Worm (Caenorhabditis elegans) whole organism, mixed stage, embryonic: ENCODE results near the gene F19B2.6.

Experiments
- M03D4.4 ChIP-seq: sonication (generic microtip); optimal IDR thresholded peaks from 2 replicates; lab custom pipeline; 2017; ENCODE audit warnings: mild to moderate bottlenecking, missing genetic modification characterization, missing compliant biosample characterization
- blmp-1 ChIP-seq: fragments of 150-350 bp; optimal IDR thresholded peaks from 2 replicates; lab custom pipeline; 2014; ENCODE audit warnings: missing biosample characterization, missing genetic modification characterization
- ceh-39 ChIP-seq: fragments of 150-350 bp; optimal IDR thresholded peaks from 2 replicates; lab custom pipeline; 2014; ENCODE audit warnings: missing biosample characterization, missing genetic modification characterization
- ceh-43 ChIP-seq: fragments of 200-800 bp; sonication (Bioruptor generic); optimal IDR thresholded peaks from 2 replicates; lab custom pipeline; 2018; ENCODE audit warnings: mild to moderate bottlenecking, missing genetic modification characterization, moderate library complexity, missing compliant biosample characterization
- ceh-83 ChIP-seq: fragments of 200-800 bp; sonication (Bioruptor generic); optimal IDR thresholded peaks from 2 replicates; lab custom pipeline; 2018; ENCODE audit warnings: mild to moderate bottlenecking, missing genetic modification characterization, missing compliant biosample characterization
- ces-1 ChIP-seq: fragments of 150-350 bp; optimal IDR thresholded peaks from 2 replicates; lab custom pipeline; 2014; ENCODE audit warnings: missing biosample characterization, missing genetic modification reagents, missing genetic modification characterization
- cnd-1 ChIP-seq: fragments of 200-800 bp; sonication (Bioruptor generic); optimal IDR thresholded peaks from 2 replicates; lab custom pipeline; 2018; ENCODE audit warnings: mild to moderate bottlenecking, missing genetic modification characterization, missing compliant biosample characterization
- drap-1 ChIP-seq: fragments of 200-800 bp; sonication (Bioruptor generic); optimal IDR thresholded peaks from 3 replicates; lab custom pipeline; 2018; ENCODE audit warnings: mild to moderate bottlenecking, missing genetic modification characterization, missing compliant biosample characterization
- elt-1 ChIP-seq: sonication (generic microtip); optimal IDR thresholded peaks from 2 replicates; lab custom pipeline; 2017; ENCODE audit warnings: missing genetic modification characterization, mild to moderate bottlenecking, missing compliant biosample characterization, antibody characterized with exemption, moderate library complexity, borderline replicate concordance; ENCODE audit not compliant: insufficient read depth
- flh-1 ChIP-seq: fragments of 200-800 bp; sonication (Bioruptor generic); optimal IDR thresholded peaks from 2 replicates; lab custom pipeline; 2018; ENCODE audit warnings: mild to moderate bottlenecking, missing genetic modification characterization, moderate library complexity, missing compliant biosample characterization
- ham-2 ChIP-seq: fragments of 200-800 bp; sonication (Bioruptor generic); optimal IDR thresholded peaks from 2 replicates; lab custom pipeline; 2018; ENCODE audit warnings: mild to moderate bottlenecking, missing genetic modification characterization, missing compliant biosample characterization
- lin-13 ChIP-seq: fragments of 150-350 bp; optimal IDR thresholded peaks from 2 replicates; lab custom pipeline; 2014; ENCODE audit warnings: missing biosample characterization, missing genetic modification characterization
- lsy-2 ChIP-seq: fragments of 150-350 bp; optimal IDR thresholded peaks from 2 replicates; lab custom pipeline; 2014; ENCODE audit warnings: missing biosample characterization, missing genetic modification characterization
- mep-1 ChIP-seq: fragments of 150-350 bp; optimal IDR thresholded peaks from 2 replicates; lab custom pipeline; 2017; ENCODE audit warnings: missing biosample characterization, missing genetic modification reagents, missing genetic modification characterization, inconsistent platforms
- nhr-12 ChIP-seq: fragments of 150-350 bp; optimal IDR thresholded peaks from 2 replicates; lab custom pipeline; 2014; ENCODE audit warnings: missing biosample characterization, missing genetic modification characterization
- nhr-237 ChIP-seq: fragments of 150-350 bp; optimal IDR thresholded peaks from 2 replicates; lab custom pipeline; 2014; ENCODE audit warnings: missing biosample characterization, missing genetic modification characterization
- nhr-28 ChIP-seq: fragments of 150-350 bp; optimal IDR thresholded peaks from 2 replicates; lab custom pipeline; 2014; ENCODE audit warnings: missing biosample characterization, missing genetic modification characterization
- nhr-76 ChIP-seq: sonication (generic microtip); optimal IDR thresholded peaks from 2 replicates; lab custom pipeline; 2017; ENCODE audit warnings: missing biosample characterization, missing genetic modification characterization
- sem-2 ChIP-seq: fragments of 200-800 bp; sonication (Bioruptor generic); optimal IDR thresholded peaks from 2 replicates; lab custom pipeline; 2018; ENCODE audit warnings: mild to moderate bottlenecking, missing genetic modification characterization, missing compliant biosample characterization
- snpc-4 ChIP-seq: fragments of 150-350 bp; optimal IDR thresholded peaks from 2 replicates; lab custom pipeline; 2014; ENCODE audit warnings: missing biosample characterization, missing genetic modification characterization
- sptf-1 ChIP-seq: sonication (generic microtip); optimal IDR thresholded peaks from 2 replicates; lab custom pipeline; 2017; ENCODE audit warnings: mild to moderate bottlenecking, missing genetic modification characterization, moderate library complexity, missing compliant biosample characterization
- tbx-8 ChIP-seq: fragments of 200-800 bp; sonication (Bioruptor generic); optimal IDR thresholded peaks from 2 replicates; lab custom pipeline; 2018; ENCODE audit warnings: mild to moderate bottlenecking, missing genetic modification characterization, moderate library complexity, missing compliant biosample characterization
- unc-120 ChIP-seq: sonication (generic microtip); optimal IDR thresholded peaks from 2 replicates; lab custom pipeline; 2017; ENCODE audit warnings: missing genetic modification characterization, missing compliant biosample characterization; ENCODE audit not compliant: poor library complexity, severe bottlenecking
- unc-62 ChIP-seq: fragments of 150-350 bp; optimal IDR thresholded peaks from 2 replicates; lab custom pipeline; 2014; ENCODE audit warnings: missing biosample characterization, missing genetic modification reagents, missing genetic modification characterization
- zip-8 ChIP-seq: fragments of 150-350 bp; optimal IDR thresholded peaks from 2 replicates; lab custom pipeline; 2014; ENCODE audit warnings: missing biosample characterization, missing genetic modification characterization
- ztf-11 ChIP-seq: fragments of 150-350 bp; optimal IDR thresholded peaks from 2 replicates; lab custom pipeline; 2014; ENCODE audit warnings: missing biosample characterization, missing genetic modification characterization

F19B2.6 gene

ce11 chrV:20195451-20196036, 37.2 kb downstream of the F19B2.6 start, which contains the start of the genes srh-217 and Y113G7B.28:
Gene srh-217 (minus strand): TSS chrV:20195551.
Gene Y113G7B.28 (plus strand): TSS chrV:20195986.
- TF ChIP-seq ham-2 (no peak), elt-1 (tag; lab: Kevin White, UChicago) (peak; percentile 14), drap-1 (GFP tag; lab: Kevin White, UChicago) (no peak), lsy-2 (no peak), unc-62 (GFP tag; lab: Kevin White, UChicago) (no peak)

- TF ChIP-seq lsy-2 = no peak
- no peak for TF ChIP-seq ztf-11 (tag; lab: Kevin White, UChicago)
- no peak for TF ChIP-seq blmp-1 (tag; lab: Kevin White, UChicago)
Observed at ce11 chrV:20196671-20197070, 38.3 kb downstream of the F19B2.6 start, which contains the start of gene ftr-1. Gene ftr-1 (plus strand): TSS chrV:20196971.

ce11 chrV:20198954-20199353, 40.6 kb downstream of the F19B2.6 start, which contains the start of gene fog-2:
Gene fog-2 (plus strand): TSS chrV:20199254.
- no peak for TF ChIP-seq unc-62 (GFP tag; lab: Kevin White, UChicago)

- TF ChIP-seq nhr-76 (tag; lab: Kevin White, UChicago) (no peak), unc-62 (GFP tag; lab: Kevin White, UChicago) (no peak), snpc-4 (tag; lab: Kevin White, UChicago) (no peak), elt-1 (tag; lab: Kevin White, UChicago) (no peak), sptf-1 (no peak), lsy-2 (no peak), unc-120 (no peak), flh-1 (GFP tag; lab: Kevin White, UChicago) (no peak), ztf-11 (tag; lab: Kevin White, UChicago) (no peak), mep-1 (no peak), ceh-43 (GFP tag; lab: Kevin White, UChicago) (no peak), nhr-12 (tag; lab: Kevin White, UChicago) (no peak), ham-2 (no peak), ceh-39 (tag; lab: Kevin White, UChicago) (no peak), sem-2 (GFP tag; lab: Kevin White, UChicago) (no peak)
Observed at ce11 chrV:20199658-20200057, 41.3 kb downstream of the F19B2.6 start.

ce11 chrV:20201316-20201715, 43.0 kb downstream of the F19B2.6 start, which contains the start of gene fbxa-114:
Gene fbxa-114 (plus strand): TSS chrV:20201616.
- TF ChIP-seq M03D4.4 (tag; lab: Kevin White, UChicago) = no peak
- peak; percentile 6 for TF ChIP-seq lsy-2

- TF ChIP-seq zip-8 (tag; lab: Kevin White, UChicago) (no peak), mep-1 (no peak), cnd-1 (tag; lab: Kevin White, UChicago) (no peak), blmp-1 (tag; lab: Kevin White, UChicago) (no peak), unc-62 (GFP tag; lab: Kevin White, UChicago) (no peak), nhr-28 (tag; lab: Kevin White, UChicago) (no peak), elt-1 (tag; lab: Kevin White, UChicago) (no peak), sptf-1 (no peak), M03D4.4 (tag; lab: Kevin White, UChicago) (no peak), tbx-8 (no peak), ceh-43 (GFP tag; lab: Kevin White, UChicago) (no peak), nhr-76 (tag; lab: Kevin White, UChicago) (no peak), ztf-11 (tag; lab: Kevin White, UChicago) (no peak), nhr-12 (tag; lab: Kevin White, UChicago) (no peak), unc-120 (no peak), ces-1 (GFP tag; lab: Kevin White, UChicago) (no peak), lin-13 (no peak), flh-1 (GFP tag; lab: Kevin White, UChicago) (no peak), nhr-237 (tag; lab: Kevin White, UChicago) (no peak), ceh-83 (GFP tag; lab: Kevin White, UChicago) (no peak)
Observed at ce11 chrV:20203085-20203484, 44.8 kb downstream of the F19B2.6 start, which contains the start of gene fbxa-113. Gene fbxa-113 (plus strand): TSS chrV:20203385.
